Worm (Caenorhabditis elegans) whole organism, late embryonic: Measurements from ENCODE around the gene H37A05.4.

Experiments used
- K09A11.1 ChIP-seq: sonication (generic microtip); optimal IDR thresholded peaks from 2 replicates; lab custom pipeline; 2017; ENCODE audit warnings: antibody characterized with exemption, mild to moderate bottlenecking, missing genetic modification characterization, missing compliant biosample characterization; ENCODE audit not compliant: insufficient read depth
- T23F11.4 ChIP-seq: fragments of 200-800 bp; sonication (Bioruptor generic); optimal IDR thresholded peaks from 2 replicates; lab custom pipeline; 2018; ENCODE audit warnings: mild to moderate bottlenecking, missing genetic modification characterization, missing compliant biosample characterization
- ama-1 ChIP-seq: fragments of 150-350 bp; optimal IDR thresholded peaks from 2 replicates; lab custom pipeline; 2014
- ceh-2 ChIP-seq: sonication (generic microtip); optimal IDR thresholded peaks from 2 replicates; lab custom pipeline; 2016; ENCODE audit warnings: missing genotype, missing genetic modification characterization, missing compliant biosample characterization
- ceh-48 ChIP-seq: sonication (generic microtip); optimal IDR thresholded peaks from 2 replicates; lab custom pipeline; 2016; ENCODE audit warnings: missing genetic modification characterization, inconsistent platforms, missing compliant biosample characterization
- eyg-1 ChIP-seq: sonication (generic microtip); optimal IDR thresholded peaks from 2 replicates; lab custom pipeline; 2016; ENCODE audit warnings: missing genotype, missing genetic modification characterization, missing compliant biosample characterization
- hlh-13 ChIP-seq: fragments of 200-800 bp; sonication (Bioruptor generic); optimal IDR thresholded peaks from 2 replicates; lab custom pipeline; 2018; ENCODE audit warnings: mild to moderate bottlenecking, missing genetic modification characterization, missing compliant biosample characterization
- hlh-30 ChIP-seq: sonication (generic microtip); optimal IDR thresholded peaks from 2 replicates; lab custom pipeline; 2017; ENCODE audit warnings: antibody characterized with exemption, missing genetic modification characterization, missing compliant biosample characterization; ENCODE audit not compliant: insufficient read depth
- nfya-1 ChIP-seq: sonication (generic microtip); optimal IDR thresholded peaks from 2 replicates; lab custom pipeline; 2017; ENCODE audit warnings: missing genetic modification characterization, mild to moderate bottlenecking, missing compliant biosample characterization, antibody characterized with exemption, moderate library complexity
- npax-4 ChIP-seq: sonication (generic microtip); optimal IDR thresholded peaks from 2 replicates; lab custom pipeline; 2016; ENCODE audit warnings: missing genetic modification characterization, missing compliant biosample characterization
- sox-2 ChIP-seq: fragments of 200-800 bp; sonication (Bioruptor generic); IDR thresholded peaks from 2 replicates; pipeline ENCODE4 v1.3.6; 2022; ENCODE audit warnings: missing genetic modification reagents, missing genetic modification characterization, missing compliant biosample characterization
- ttx-3 ChIP-seq: sonication (generic microtip); optimal IDR thresholded peaks from 2 replicates; lab custom pipeline; 2016; ENCODE audit warnings: missing genetic modification reagents, missing genetic modification characterization, missing compliant biosample characterization
- unc-55 ChIP-seq: sonication (generic microtip); optimal IDR thresholded peaks from 2 replicates; lab custom pipeline; 2017; ENCODE audit warnings: missing biosample characterization, missing genetic modification reagents, missing genetic modification characterization

- TF ChIP-seq sox-2 (GFP tag; lab: Robert Waterston, UW) (no peak), T23F11.4 (GFP tag; lab: Kevin White, UChicago) (no peak), ceh-2 (tag; lab: Kevin White, UChicago) (no peak), unc-55 (GFP tag; lab: Kevin White, UChicago) (no peak), K09A11.1 (tag; lab: Kevin White, UChicago) (no peak), ceh-48 (no peak), npax-4 (no peak), nfya-1 (tag; lab: Kevin White, UChicago) (no peak), ttx-3 (no peak), hlh-13 (GFP tag; lab: Kevin White, UChicago) (no peak), hlh-30 (tag; lab: Kevin White, UChicago) (no peak), eyg-1 (tag; lab: Kevin White, UChicago) (no peak), ama-1 (lab: Kevin White, UChicago) (no peak)
Observed at ce11 chrV:13621720-13622119, 27.9 kb downstream of the H37A05.4 start, which contains the start of gene F53F4.16.
